Fruit fly (Drosophila melanogaster) whole organism, embryonic: Measurements from ENCODE around the gene CG17472.
A peak's percentile ranks its signal among the peaks of the same experiment; 100 is the strongest.

Experiments used
- CG10462 ChIP-seq: fragments of 200-800 bp; sonication (Bioruptor generic); optimal IDR thresholded peaks from 2 replicates; lab custom pipeline; 2016; ENCODE audit warnings: missing biosample characterization, missing genetic modification characterization
- CG10979 ChIP-seq: fragments of 200-800 bp; sonication (Bioruptor generic); optimal IDR thresholded peaks from 2 replicates; lab custom pipeline; 2018; ENCODE audit warnings: missing biosample characterization, mild to moderate bottlenecking, missing genetic modification characterization, moderate library complexity
- CG11398 ChIP-seq: fragments of 200-800 bp; sonication (Bioruptor generic); optimal IDR thresholded peaks from 2 replicates; lab custom pipeline; 2016; ENCODE audit warnings: missing biosample characterization, missing genetic modification characterization
- CG12942 ChIP-seq: fragments of 200-800 bp; sonication (Bioruptor generic); optimal IDR thresholded peaks from 3 replicates; lab custom pipeline; 2016; ENCODE audit warnings: missing biosample characterization, missing genetic modification characterization
- CG14014 ChIP-seq: fragments of 200-800 bp; sonication (Bioruptor generic); IDR thresholded peaks from 2 replicates; pipeline ENCODE4 v1.3.6; 2022; ENCODE audit warnings: missing biosample characterization, missing genetic modification characterization
- CG16813 ChIP-seq: fragments of 200-800 bp; sonication (Bioruptor generic); IDR thresholded peaks from 3 replicates; pipeline ENCODE4 v1.3.6; 2022; ENCODE audit warnings: missing biosample characterization, missing genetic modification characterization; ENCODE audit not compliant: partially characterized antibody
- CG18764 ChIP-seq: fragments of 200-800 bp; sonication (Bioruptor generic); optimal IDR thresholded peaks from 3 replicates; lab custom pipeline; 2016; ENCODE audit warnings: missing biosample characterization, missing genetic modification characterization
- CG2202 ChIP-seq: fragments of 200-800 bp; sonication (Bioruptor generic); optimal IDR thresholded peaks from 2 replicates; lab custom pipeline; 2018; ENCODE audit warnings: missing biosample characterization, mild to moderate bottlenecking, missing genetic modification characterization
- CG3065 ChIP-seq: fragments of 200-800 bp; sonication (Bioruptor generic); optimal IDR thresholded peaks from 2 replicates; lab custom pipeline; 2016; ENCODE audit warnings: missing biosample characterization, missing genetic modification characterization
- CG31388 ChIP-seq: fragments of 200-800 bp; sonication (Bioruptor generic); optimal IDR thresholded peaks from 2 replicates; lab custom pipeline; 2016; ENCODE audit warnings: missing biosample characterization, missing genetic modification characterization
- CG4328 ChIP-seq: fragments of 200-800 bp; sonication (Bioruptor generic); optimal IDR thresholded peaks from 3 replicates; lab custom pipeline; 2017; ENCODE audit warnings: missing biosample characterization, missing genetic modification reagents, missing genetic modification characterization
- CG4617 ChIP-seq: fragments of 200-800 bp; sonication (Bioruptor generic); optimal IDR thresholded peaks from 3 replicates; lab custom pipeline; 2016; ENCODE audit warnings: missing biosample characterization, missing genetic modification characterization, borderline replicate concordance
- CG4854 ChIP-seq: fragments of 200-800 bp; sonication (Bioruptor generic); optimal IDR thresholded peaks from 2 replicates; lab custom pipeline; 2016; ENCODE audit warnings: missing biosample characterization, missing genetic modification characterization, inconsistent platforms
- CG6791 ChIP-seq: fragments of 200-800 bp; sonication (Bioruptor generic); IDR thresholded peaks from 3 replicates; pipeline ENCODE4 v1.3.6; 2022; ENCODE audit warnings: missing biosample characterization, missing genetic modification characterization; ENCODE audit not compliant: partially characterized antibody
- CG7963 ChIP-seq: fragments of 200-800 bp; sonication (Bioruptor generic); IDR thresholded peaks from 3 replicates; pipeline ENCODE4 v1.3.6; 2022; ENCODE audit warnings: missing biosample characterization, missing genetic modification characterization; ENCODE audit not compliant: partially characterized antibody
- CG9215 ChIP-seq: fragments of 200-800 bp; sonication (Bioruptor generic); IDR thresholded peaks from 2 replicates; pipeline ENCODE4 v1.3.6; 2022; ENCODE audit warnings: missing biosample characterization, missing genetic modification characterization
- CG9437 ChIP-seq: fragments of 200-800 bp; sonication (Bioruptor generic); optimal IDR thresholded peaks from 2 replicates; lab custom pipeline; 2018; ENCODE audit warnings: missing biosample characterization, mild to moderate bottlenecking, missing genetic modification characterization
- Camta ChIP-seq: fragments of 200-800 bp; sonication (Bioruptor generic); optimal IDR thresholded peaks from 2 replicates; lab custom pipeline; 2016; ENCODE audit warnings: missing biosample characterization, missing genetic modification characterization
- Dad ChIP-seq: fragments of 200-800 bp; sonication (Bioruptor generic); optimal IDR thresholded peaks from 3 replicates; lab custom pipeline; 2016; ENCODE audit warnings: missing biosample characterization, missing genetic modification characterization
- Dref ChIP-seq: fragments of 200-800 bp; sonication (Bioruptor generic); IDR thresholded peaks from 2 replicates; pipeline ENCODE4 v1.3.6; 2022; ENCODE audit warnings: missing biosample characterization, missing genetic modification characterization
- Ets97D ChIP-seq: fragments of 200-800 bp; sonication (Bioruptor generic); optimal IDR thresholded peaks from 3 replicates; lab custom pipeline; 2016; ENCODE audit warnings: missing biosample characterization, missing genetic modification characterization
- HLH4C ChIP-seq: fragments of 200-800 bp; sonication (Bioruptor generic); IDR thresholded peaks from 3 replicates; pipeline ENCODE4 v1.3.6; 2022; ENCODE audit warnings: missing biosample characterization, missing genetic modification characterization; ENCODE audit not compliant: partially characterized antibody
- Hand ChIP-seq: fragments of 200-800 bp; sonication (Bioruptor generic); optimal IDR thresholded peaks from 2 replicates; lab custom pipeline; 2017; ENCODE audit warnings: mild to moderate bottlenecking, missing biosample characterization, missing genetic modification reagents, missing genetic modification characterization
- Hr78 ChIP-seq, 2 experiments: fragments of 200-800 bp in 1 of 2; fragments of >200 bp in 1 of 2; sonication (Bioruptor generic) in 1 of 2; optimal IDR thresholded peaks; 2 replicates each; lab custom pipeline; 2017 to 2019; ENCODE audit warnings: missing biosample characterization in 2 of 2, missing genetic modification characterization in 2 of 2, mild to moderate bottlenecking in 1 of 2, moderate library complexity in 1 of 2
- Mad ChIP-seq: fragments of 200-800 bp; sonication (Bioruptor generic); optimal IDR thresholded peaks from 2 replicates; lab custom pipeline; 2016; ENCODE audit warnings: missing biosample characterization, missing genetic modification characterization
- Nf-YB ChIP-seq: fragments of 200-800 bp; sonication (Bioruptor generic); optimal IDR thresholded peaks from 3 replicates; lab custom pipeline; 2019; ENCODE audit warnings: missing biosample characterization, mild to moderate bottlenecking, missing genetic modification characterization, moderate library complexity
- Pdp1 ChIP-seq, 2 experiments: fragments of 200-800 bp; sonication (Bioruptor generic); optimal IDR thresholded peaks; 3 replicates each; lab custom pipeline; 2016; ENCODE audit warnings: missing biosample characterization in 2 of 2, missing genetic modification characterization in 2 of 2, mild to moderate bottlenecking in 1 of 2, moderate library complexity in 1 of 2
- Ravus ChIP-seq: fragments of 200-800 bp; sonication (Bioruptor generic); IDR thresholded peaks from 2 replicates; pipeline ENCODE4 v1.3.6; 2022; ENCODE audit warnings: missing biosample characterization, missing genetic modification characterization
- Ssrp ChIP-seq: fragments of 200-800 bp; sonication (Bioruptor generic); optimal IDR thresholded peaks from 2 replicates; lab custom pipeline; 2018; ENCODE audit warnings: missing biosample characterization, mild to moderate bottlenecking, missing genetic modification characterization, moderate library complexity
- YL-1 ChIP-seq: fragments of 200-800 bp; sonication (Bioruptor generic); optimal IDR thresholded peaks from 3 replicates; lab custom pipeline; 2017; ENCODE audit warnings: missing biosample characterization, mild to moderate bottlenecking, missing genetic modification characterization
- bsh ChIP-seq, 2 experiments: fragments of 200-800 bp; sonication (Bioruptor generic); optimal IDR thresholded peaks; 2 replicates each; lab custom pipeline; 2017 to 2018; ENCODE audit warnings: mild to moderate bottlenecking in 2 of 2, missing biosample characterization in 2 of 2, missing genetic modification characterization in 2 of 2, moderate library complexity in 1 of 2
- caup ChIP-seq: fragments of 200-800 bp; sonication (Bioruptor generic); optimal IDR thresholded peaks from 3 replicates; lab custom pipeline; 2017; ENCODE audit warnings: missing biosample characterization, mild to moderate bottlenecking, missing genetic modification characterization, moderate library complexity; ENCODE audit not compliant: severe bottlenecking
- da ChIP-seq: fragments of 200-800 bp; sonication (Bioruptor generic); optimal IDR thresholded peaks from 2 replicates; lab custom pipeline; 2016; ENCODE audit warnings: missing biosample characterization, missing genetic modification characterization
- dm ChIP-seq: fragments of 200-800 bp; sonication (Bioruptor generic); optimal IDR thresholded peaks from 3 replicates; lab custom pipeline; 2016; ENCODE audit warnings: missing biosample characterization, missing genetic modification characterization
- dmrt99B ChIP-seq: fragments of 200-800 bp; sonication (Bioruptor generic); optimal IDR thresholded peaks from 2 replicates; lab custom pipeline; 2018; ENCODE audit warnings: missing biosample characterization, mild to moderate bottlenecking, missing genetic modification characterization, moderate library complexity
- dysf ChIP-seq: fragments of 200-800 bp; sonication (Bioruptor generic); IDR thresholded peaks from 3 replicates; pipeline ENCODE4 v1.3.6; 2022; ENCODE audit warnings: missing biosample characterization, missing genetic modification characterization
- gce ChIP-seq: fragments of 200-800 bp; sonication (Bioruptor generic); IDR thresholded peaks from 3 replicates; pipeline ENCODE4 v1.3.6; 2022; ENCODE audit warnings: missing biosample characterization, missing genetic modification characterization
- hbn ChIP-seq: fragments of 200-800 bp; sonication (Bioruptor generic); IDR thresholded peaks from 2 replicates; pipeline ENCODE4 v1.3.6; 2022; ENCODE audit warnings: missing biosample characterization, missing genetic modification characterization; ENCODE audit not compliant: partially characterized antibody
- knrl ChIP-seq: fragments of 200-800 bp; sonication (Bioruptor generic); IDR thresholded peaks from 3 replicates; pipeline ENCODE4 v1.3.6; 2022; ENCODE audit warnings: missing biosample characterization, missing genetic modification characterization; ENCODE audit not compliant: partially characterized antibody
- mirr ChIP-seq: fragments of 200-800 bp; sonication (Bioruptor generic); optimal IDR thresholded peaks from 3 replicates; lab custom pipeline; 2018; ENCODE audit warnings: missing biosample characterization, mild to moderate bottlenecking, missing genetic modification characterization
- peb ChIP-seq: fragments of 200-800 bp; sonication (Bioruptor generic); IDR thresholded peaks from 2 replicates; pipeline ENCODE4 v1.3.6; 2022; ENCODE audit warnings: missing biosample characterization, missing genetic modification characterization
- phol ChIP-seq: fragments of 200-800 bp; sonication (Bioruptor generic); optimal IDR thresholded peaks from 3 replicates; lab custom pipeline; 2018; ENCODE audit warnings: missing biosample characterization, mild to moderate bottlenecking, missing genetic modification characterization, moderate library complexity
- pita ChIP-seq: fragments of 200-800 bp; sonication (Bioruptor generic); optimal IDR thresholded peaks from 2 replicates; lab custom pipeline; 2017; ENCODE audit warnings: missing biosample characterization, mild to moderate bottlenecking, missing genetic modification characterization
- seq ChIP-seq: fragments of 200-800 bp; sonication (Bioruptor generic); IDR thresholded peaks from 2 replicates; pipeline ENCODE4 v1.3.6; 2022; ENCODE audit warnings: missing biosample characterization, missing genetic modification characterization
- sisA ChIP-seq: fragments of 200-800 bp; sonication (Bioruptor generic); IDR thresholded peaks from 2 replicates; pipeline ENCODE4 v1.3.6; 2022; ENCODE audit warnings: missing biosample characterization, missing genetic modification characterization
- slbo ChIP-seq: fragments of 200-800 bp; sonication (Bioruptor generic); IDR thresholded peaks from 2 replicates; pipeline ENCODE4 v1.3.6; 2022; ENCODE audit warnings: missing biosample characterization, missing genetic modification characterization
- sna ChIP-seq: fragments of 200-800 bp; sonication (Bioruptor generic); IDR thresholded peaks from 2 replicates; pipeline ENCODE4 v1.3.6; 2022; ENCODE audit warnings: missing biosample characterization, missing genetic modification characterization; ENCODE audit not compliant: partially characterized antibody
- ssp ChIP-seq: fragments of 200-800 bp; sonication (Bioruptor generic); IDR thresholded peaks from 2 replicates; pipeline ENCODE4 v1.3.6; 2022; ENCODE audit warnings: missing biosample characterization, missing genetic modification characterization
- zen2 ChIP-seq: fragments of 200-800 bp; sonication (Bioruptor generic); IDR thresholded peaks from 3 replicates; pipeline ENCODE4 v1.3.6; 2022; ENCODE audit warnings: missing biosample characterization, missing genetic modification characterization; ENCODE audit not compliant: partially characterized antibody

CG17472 gene

dm6 chr2L:20656110-20656509, 21.8 kb downstream of the CG17472 start, which contains the start of the genes brun and CG2614 (continued):
- TF ChIP-seq Ets97D (GFP tag; lab: Kevin White, UChicago) (peak; percentile 83), caup (GFP tag; lab: Kevin White, UChicago) (peak; percentile 32), gce (GFP tag; lab: Robert Waterston, UW) (no peak), Hr78 (GFP tag; optimal IDR thresholded peaks at IDR 0.05; lab: Kevin White, UChicago) (no peak), HLH4C (GFP tag; lab: Robert Waterston, UW) (peak; percentile 77), Mad (GFP tag; lab: Kevin White, UChicago) (peak; percentile 84), Ravus (0 out of 2 replicates have a peak, but pooled peaks have one; percentile 5), CG14014 (GFP tag; lab: Robert Waterston, UW) (peak; percentile 74), ssp (peak; percentile 72), phol (tag; lab: Kevin White, UChicago) (peak; percentile 81), CG6791 (GFP tag; lab: Robert Waterston, UW) (peak; percentile 78), Nf-YB (GFP tag; lab: Kevin White, UChicago) (peak; percentile 69), CG9215 (GFP tag; lab: Robert Waterston, UW) (peak; percentile 97), bsh (GFP tag; optimal IDR thresholded peaks at IDR 0.05; lab: Kevin White, UChicago) (peak in 1 of 2 experiments; percentile 57), CG31388 (GFP tag; lab: Kevin White, UChicago) (peak; percentile 9), sna (GFP tag; lab: Robert Waterston, UW) (peak; percentile 88), CG10462 (peak; percentile 51), CG18764 (GFP tag; lab: Kevin White, UChicago) (no peak), Dad (GFP tag; lab: Kevin White, UChicago) (peak; percentile 74), knrl (peak; percentile 94), CG4617 (GFP tag; lab: Kevin White, UChicago) (peak; percentile 95), YL-1 (GFP tag; lab: Kevin White, UChicago) (peak; percentile 85), da (peak; percentile 47), CG9437 (GFP tag; lab: Kevin White, UChicago) (peak; percentile 12), dysf (peak; percentile 78), slbo (GFP tag; lab: Robert Waterston, UW) (peak; percentile 90), CG3065 (GFP tag; lab: Kevin White, UChicago) (peak; percentile 14), CG16813 (peak; percentile 94), Hand (GFP tag; lab: Kevin White, UChicago) (no peak), seq (GFP tag; lab: Robert Waterston, UW) (no peak), CG11398 (peak; percentile 13), Ssrp (tag; lab: Kevin White, UChicago) (peak; percentile 57), CG12942 (GFP tag; lab: Kevin White, UChicago) (peak; percentile 69), CG4328 (GFP tag; lab: Kevin White, UChicago) (peak; percentile 24), Dref (GFP tag; lab: Robert Waterston, UW) (peak; percentile 58; the same call in 1 of the 2 replicates), CG10979 (tag; lab: Kevin White, UChicago) (peak; percentile 44), peb (GFP tag; lab: Robert Waterston, UW) (peak; percentile 26; the same call in 1 of the 2 replicates), pita (GFP tag; lab: Kevin White, UChicago) (no peak), Camta (GFP tag; lab: Kevin White, UChicago) (peak; percentile 68), sisA (GFP tag; lab: Robert Waterston, UW) (peak; percentile 87), hbn (GFP tag; lab: Robert Waterston, UW) (peak; percentile 83), dm (GFP tag; lab: Kevin White, UChicago) (peak; percentile 79), Pdp1 (GFP tag; optimal IDR thresholded peaks at IDR 0.05; lab: Kevin White, UChicago) (peak in 1 of 2 experiments; percentile 81), mirr (GFP tag; lab: Kevin White, UChicago) (no peak), CG7963 (GFP tag; lab: Robert Waterston, UW) (peak; percentile 49; the same call in 1 of the 3 replicates), dmrt99B (tag; lab: Kevin White, UChicago) (no peak), CG2202 (peak; percentile 4), zen2 (GFP tag; lab: Robert Waterston, UW) (peak; percentile 59; the same call in 1 of the 3 replicates), CG4854 (GFP tag; lab: Kevin White, UChicago) (peak; percentile 58)
